Fruit fly (Drosophila melanogaster): Measurements from ENCODE around the gene Gyc89Db.

Gyc89Db gene

DNA sequence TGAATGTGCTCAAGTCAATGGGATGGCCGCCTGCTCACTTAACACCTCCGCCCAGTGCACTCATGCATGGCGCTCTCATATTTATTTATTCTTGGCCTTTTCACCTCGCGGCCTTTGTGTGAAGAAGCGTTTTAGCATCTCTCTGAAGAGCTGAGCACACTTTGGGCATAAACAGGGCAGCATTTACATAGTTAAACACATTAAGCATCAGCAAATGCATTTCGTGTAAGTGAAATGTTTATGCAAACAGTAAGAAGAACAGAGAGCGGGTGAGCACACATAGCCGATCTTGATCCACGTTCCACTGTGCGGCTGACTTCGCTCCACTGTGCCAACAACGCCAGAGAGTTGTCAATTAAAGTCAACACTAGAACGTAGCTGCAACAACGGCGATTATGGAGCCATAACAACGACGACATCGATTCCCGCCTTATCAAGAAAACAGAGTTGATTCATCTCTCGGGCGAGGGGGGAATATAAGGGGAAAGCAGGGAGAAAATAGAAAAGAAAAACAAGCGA is 47.7 kb downstream of the Gyc89Db start (continued):
- TF ChIP-seq Hsf (GFP tag; optimal IDR thresholded peaks at IDR 0.05) (peak; percentile 18), Bdp1 (GFP tag; optimal IDR thresholded peaks at IDR 0.05) (peak; percentile 9), jigr1 (GFP tag; IDR thresholded peaks at IDR 0.05) (no peak), CG7987 (GFP tag; optimal IDR thresholded peaks at IDR 0.05) (peak; percentile 50), Neu2 (GFP tag; optimal IDR thresholded peaks at IDR 0.05; ENCODE audit: borderline replicate concordance) (no peak), CG3838 (GFP tag; optimal IDR thresholded peaks at IDR 0.05) (no peak), HLH3B (GFP tag; IDR thresholded peaks at IDR 0.05) (no peak), CG10565 (GFP tag; optimal IDR thresholded peaks at IDR 0.05) (no peak), CG4360 (GFP tag; IDR thresholded peaks at IDR 0.05) (no peak), Vsx1 (GFP tag; optimal IDR thresholded peaks at IDR 0.05) (peak; percentile 19), CG2199 (GFP tag; IDR thresholded peaks at IDR 0.05) (no peak), pho (GFP tag; optimal IDR thresholded peaks at IDR 0.05) (no peak), sr (GFP tag; IDR thresholded peaks at IDR 0.05) (no peak), run (tag; optimal IDR thresholded peaks at IDR 0.05) (no peak), ind (GFP tag; optimal IDR thresholded peaks at IDR 0.05) (no peak), Dp (GFP tag; optimal IDR thresholded peaks at IDR 0.05) (no peak), Doc2 (GFP tag; IDR thresholded peaks at IDR 0.05) (no peak), dimm (GFP tag; IDR thresholded peaks at IDR 0.05) (no peak), TFAM (GFP tag; optimal IDR thresholded peaks at IDR 0.05) (no peak), dmrt99B (tag; optimal IDR thresholded peaks at IDR 0.05) (no peak), gsb (GFP tag; IDR thresholded peaks at IDR 0.05) (no peak), CG15479 (GFP tag; optimal IDR thresholded peaks at IDR 0.05) (no peak), rib (GFP tag; IDR thresholded peaks at IDR 0.05) (no peak), otp (GFP tag; IDR thresholded peaks at IDR 0.05) (peak; percentile 63; the same call in 1 of the 3 replicates), bcd (GFP tag; optimal IDR thresholded peaks at IDR 0.05) (peak; percentile 53), CG10366 (GFP tag; IDR thresholded peaks at IDR 0.05) (0 out of 2 replicates have a peak, but pooled peaks have one; percentile 16), tgo (GFP tag; IDR thresholded peaks at IDR 0.05) (no peak; the same call in 2 of the 3 replicates), CG13123 (GFP tag; optimal IDR thresholded peaks at IDR 0.05) (peak; percentile 48), eve (GFP tag; optimal IDR thresholded peaks at IDR 0.05) (no peak), hb (GFP tag; IDR thresholded peaks at IDR 0.05; ENCODE audit: partially characterized antibody) (no peak), tio (GFP tag; optimal IDR thresholded peaks at IDR 0.05) (no peak), nau (GFP tag; optimal IDR thresholded peaks at IDR 0.05) (peak; percentile 6), sc (optimal IDR thresholded peaks at IDR 0.05) (no peak), sc (GFP tag; optimal IDR thresholded peaks at IDR 0.05) (peak; percentile 75), br (optimal IDR thresholded peaks at IDR 0.05) (no peak), CG2678 (tag; optimal IDR thresholded peaks at IDR 0.05) (peak; percentile 49), B-H2 (GFP tag; optimal IDR thresholded peaks at IDR 0.05) (no peak), CG17612 (GFP tag; IDR thresholded peaks at IDR 0.05) (no peak), sqz (GFP tag; optimal IDR thresholded peaks at IDR 0.05) (peak; percentile 36), nerfin-2 (GFP tag; IDR thresholded peaks at IDR 0.05; ENCODE audit: partially characterized antibody) (no peak), pum (GFP tag; optimal IDR thresholded peaks at IDR 0.05) (no peak), CG8281 (tag; optimal IDR thresholded peaks at IDR 0.05) (peak; percentile 20), luna (GFP tag; optimal IDR thresholded peaks at IDR 0.05) (no peak), h (optimal IDR thresholded peaks at IDR 0.05) (no peak), CG8388 (GFP tag; optimal IDR thresholded peaks at IDR 0.05) (peak; percentile 41), vnd (GFP tag; IDR thresholded peaks at IDR 0.05; ENCODE audit: partially characterized antibody) (0 out of 3 replicates have a peak, but pooled peaks have one; percentile 33), CG32772 (GFP tag; IDR thresholded peaks at IDR 0.05) (no peak), tll (GFP tag; optimal IDR thresholded peaks at IDR 0.05) (no peak), exex (tag; optimal IDR thresholded peaks at IDR 0.05) (peak; percentile 32), CG7271 (tag; optimal IDR thresholded peaks at IDR 0.05) (no peak), Mrtf (GFP tag; IDR thresholded peaks at IDR 0.05) (no peak), kni (GFP tag; optimal IDR thresholded peaks at IDR 0.05) (peak; percentile 98)

Measured in whole organism, embryonic.